Worm (Caenorhabditis elegans) whole organism, L1 larva: ENCODE data around the gene scl-6.
A peak's percentile ranks its signal among the peaks of the same experiment; 100 is the strongest.

Experiments
- ces-1 ChIP-seq: fragments of 150-350 bp; optimal IDR thresholded peaks from 2 replicates; lab custom pipeline; 2014; ENCODE audit warnings: missing biosample characterization, missing genetic modification reagents, missing genetic modification characterization
- fkh-10 ChIP-seq: sonication (generic microtip); optimal IDR thresholded peaks from 2 replicates; lab custom pipeline; 2017; ENCODE audit warnings: missing biosample characterization, missing genetic modification reagents, missing genetic modification characterization
- lsy-2 ChIP-seq, 2 experiments: fragments of 150-350 bp; optimal IDR thresholded peaks; 2 replicates each; lab custom pipeline; 2014; ENCODE audit warnings: missing biosample characterization in 2 of 2, missing genetic modification characterization in 2 of 2
- nhr-76 ChIP-seq: sonication (generic microtip); optimal IDR thresholded peaks from 2 replicates; lab custom pipeline; 2017; ENCODE audit warnings: missing biosample characterization, missing genetic modification characterization
- nhr-77 ChIP-seq: fragments of 150-350 bp; optimal IDR thresholded peaks from 2 replicates; lab custom pipeline; 2014; ENCODE audit warnings: missing biosample characterization, missing genetic modification characterization
- swsn-7 ChIP-seq: sonication (generic microtip); optimal IDR thresholded peaks from 2 replicates; lab custom pipeline; 2016; ENCODE audit warnings: missing genetic modification characterization, missing compliant biosample characterization
- unc-130 ChIP-seq: fragments of 150-350 bp; optimal IDR thresholded peaks from 2 replicates; lab custom pipeline; 2017; ENCODE audit warnings: missing biosample characterization, missing genetic modification characterization, inconsistent platforms
- unc-86 ChIP-seq: sonication (generic microtip); optimal IDR thresholded peaks from 2 replicates; lab custom pipeline; 2016; ENCODE audit warnings: missing genetic modification characterization, missing compliant biosample characterization

- TF ChIP-seq lsy-2 (tag; optimal IDR thresholded peaks at IDR 0.05; lab: Kevin White, UChicago): no peak
- TF ChIP-seq swsn-7 (tag; lab: Kevin White, UChicago): no peak
- no peak for TF ChIP-seq nhr-76
- TF ChIP-seq ces-1 (GFP tag; lab: Kevin White, UChicago): no peak
- TF ChIP-seq unc-130 (tag; lab: Kevin White, UChicago): no peak
- no peak for TF ChIP-seq fkh-10 (GFP tag; lab: Kevin White, UChicago)
- TF ChIP-seq nhr-77 (tag; lab: Kevin White, UChicago): no peak
- peak; percentile 1 for TF ChIP-seq unc-86 (tag; lab: Kevin White, UChicago)
Observed at ce11 chrIV:13027801-13028641, 40.5 kb upstream of the scl-6 start.
